Fruit fly (Drosophila melanogaster) whole organism, embryonic: Measurements from ENCODE around the gene pes.

Experiments used
- Ada2b ChIP-seq: fragments of 200-800 bp; sonication (Bioruptor generic); IDR thresholded peaks from 2 replicates; pipeline ENCODE4 v1.3.6; 2022; ENCODE audit warnings: missing biosample characterization, missing genetic modification characterization
- CG1024 ChIP-seq: fragments of 200-800 bp; sonication (Bioruptor generic); IDR thresholded peaks from 2 replicates; pipeline ENCODE4 v1.3.6; 2022; ENCODE audit warnings: missing biosample characterization, missing genetic modification characterization
- CG12071 ChIP-seq: fragments of 200-800 bp; sonication (Bioruptor generic); optimal IDR thresholded peaks from 3 replicates; lab custom pipeline; 2018; ENCODE audit warnings: missing biosample characterization, mild to moderate bottlenecking, missing genetic modification characterization
- CG14667 ChIP-seq: fragments of 200-800 bp; sonication (Bioruptor generic); IDR thresholded peaks from 2 replicates; pipeline ENCODE4 v1.3.6; 2022; ENCODE audit warnings: missing biosample characterization, missing genetic modification characterization
- CG14710 ChIP-seq: fragments of 200-800 bp; sonication (Bioruptor generic); optimal IDR thresholded peaks from 3 replicates; lab custom pipeline; 2019; ENCODE audit warnings: missing biosample characterization, mild to moderate bottlenecking, missing genetic modification characterization, moderate library complexity
- CG14860 ChIP-seq: fragments of 200-800 bp; sonication (Bioruptor generic); IDR thresholded peaks from 3 replicates; pipeline ENCODE4 v1.3.6; 2022; ENCODE audit warnings: missing biosample characterization, missing genetic modification characterization; ENCODE audit not compliant: partially characterized antibody
- CG14965 ChIP-seq: fragments of 200-800 bp; sonication (Bioruptor generic); optimal IDR thresholded peaks from 2 replicates; lab custom pipeline; 2016; ENCODE audit warnings: missing biosample characterization, missing genetic modification characterization, borderline replicate concordance
- CG15269 ChIP-seq: fragments of 200-800 bp; sonication (Bioruptor generic); optimal IDR thresholded peaks from 2 replicates; lab custom pipeline; 2018; ENCODE audit warnings: missing biosample characterization, mild to moderate bottlenecking, missing genetic modification characterization, moderate library complexity
- CG1603 ChIP-seq: fragments of 200-800 bp; sonication (Bioruptor generic); optimal IDR thresholded peaks from 2 replicates; lab custom pipeline; 2019; ENCODE audit warnings: missing biosample characterization, mild to moderate bottlenecking, missing genetic modification characterization, moderate library complexity
- CG17568 ChIP-seq: fragments of 200-800 bp; sonication (Bioruptor generic); optimal IDR thresholded peaks from 2 replicates; lab custom pipeline; 2018; ENCODE audit warnings: missing biosample characterization, mild to moderate bottlenecking, missing genetic modification characterization, moderate library complexity
- CG17829 ChIP-seq: fragments of 200-800 bp; optimal IDR thresholded peaks from 2 replicates; lab custom pipeline; 2019; ENCODE audit warnings: missing biosample characterization, mild to moderate bottlenecking, missing genetic modification characterization, moderate library complexity
- CG18619 ChIP-seq: fragments of 200-800 bp; sonication (Bioruptor generic); optimal IDR thresholded peaks from 3 replicates; lab custom pipeline; 2017; ENCODE audit warnings: missing biosample characterization, mild to moderate bottlenecking, missing genetic modification characterization
- CG2199 ChIP-seq: fragments of 200-800 bp; sonication (Bioruptor generic); IDR thresholded peaks from 3 replicates; pipeline ENCODE4 v1.3.6; 2022; ENCODE audit warnings: missing biosample characterization, missing genetic modification characterization
- CG31365 ChIP-seq: fragments of 200-800 bp; sonication (Bioruptor generic); optimal IDR thresholded peaks from 2 replicates; lab custom pipeline; 2018; ENCODE audit warnings: missing biosample characterization, mild to moderate bottlenecking, missing genetic modification characterization
- CG31441 ChIP-seq: fragments of 200-800 bp; sonication (Bioruptor generic); IDR thresholded peaks from 2 replicates; pipeline ENCODE4 v1.3.6; 2022; ENCODE audit warnings: missing biosample characterization, missing genetic modification characterization
- CG32767 ChIP-seq: fragments of 200-800 bp; sonication (Bioruptor generic); IDR thresholded peaks from 2 replicates; pipeline ENCODE4 v1.3.6; 2022; ENCODE audit warnings: missing biosample characterization, missing genetic modification characterization
- CG3407 ChIP-seq: fragments of 200-800 bp; sonication (Bioruptor generic); optimal IDR thresholded peaks from 2 replicates; lab custom pipeline; 2018; ENCODE audit warnings: missing biosample characterization, mild to moderate bottlenecking, missing genetic modification characterization
- CG3847 ChIP-seq: fragments of 200-800 bp; sonication (Bioruptor generic); IDR thresholded peaks from 2 replicates; pipeline ENCODE4 v1.3.6; 2022; ENCODE audit warnings: missing biosample characterization, missing genetic modification characterization
- CG4820 ChIP-seq: fragments of 200-800 bp; sonication (Bioruptor generic); optimal IDR thresholded peaks from 3 replicates; lab custom pipeline; 2016; ENCODE audit warnings: missing biosample characterization, missing genetic modification characterization
- CG6683 ChIP-seq: fragments of 200-800 bp; sonication (Bioruptor generic); optimal IDR thresholded peaks from 2 replicates; lab custom pipeline; 2017; ENCODE audit warnings: missing biosample characterization, mild to moderate bottlenecking, missing genetic modification characterization, missing genetic modification reagents
- CG7745 ChIP-seq: fragments of 200-800 bp; sonication (Bioruptor generic); optimal IDR thresholded peaks from 2 replicates; lab custom pipeline; 2018; ENCODE audit warnings: missing biosample characterization, mild to moderate bottlenecking, missing genetic modification characterization, moderate library complexity
- CG7786 ChIP-seq: fragments of 200-800 bp; sonication (Bioruptor generic); optimal IDR thresholded peaks from 2 replicates; lab custom pipeline; 2016; ENCODE audit warnings: missing biosample characterization, missing genetic modification characterization
- CG8388 ChIP-seq: fragments of 200-800 bp; sonication (Bioruptor generic); optimal IDR thresholded peaks from 2 replicates; lab custom pipeline; 2019; ENCODE audit warnings: missing biosample characterization, mild to moderate bottlenecking, missing genetic modification characterization, moderate library complexity
- CG9609 ChIP-seq: fragments of 200-800 bp; sonication (Bioruptor generic); optimal IDR thresholded peaks from 3 replicates; lab custom pipeline; 2016; ENCODE audit warnings: missing biosample characterization, missing genetic modification characterization
- CG9817 ChIP-seq: fragments of 200-800 bp; sonication (Bioruptor generic); optimal IDR thresholded peaks from 2 replicates; lab custom pipeline; 2018; ENCODE audit warnings: missing biosample characterization, mild to moderate bottlenecking, missing genetic modification characterization, moderate library complexity
- D ChIP-seq, 2 experiments: fragments of 200-800 bp in 1 of 2; fragments of >200 bp in 1 of 2; sonication (Bioruptor generic) in 1 of 2; optimal IDR thresholded peaks; 2 replicates in 1 of 2; 3 replicates in 1 of 2; lab custom pipeline; 2017; ENCODE audit warnings: mild to moderate bottlenecking in 1 of 2, missing biosample characterization in 1 of 2, missing genetic modification characterization in 1 of 2, missing genetic modification reagents in 1 of 2
- D19A ChIP-seq: fragments of 200-800 bp; optimal IDR thresholded peaks from 3 replicates; lab custom pipeline; 2019; ENCODE audit warnings: missing biosample characterization, mild to moderate bottlenecking, missing genetic modification characterization, moderate library complexity
- Ets97D ChIP-seq: fragments of 200-800 bp; sonication (Bioruptor generic); optimal IDR thresholded peaks from 3 replicates; lab custom pipeline; 2016; ENCODE audit warnings: missing biosample characterization, missing genetic modification characterization
- GATAe ChIP-seq: fragments of 200-800 bp; sonication (Bioruptor generic); conservative IDR thresholded peaks from 2 replicates; pipeline ENCODE4 v1.3.6; 2022; ENCODE audit warnings: missing biosample characterization, missing genetic modification characterization
- HLH3B ChIP-seq: fragments of 200-800 bp; sonication (Bioruptor generic); IDR thresholded peaks from 2 replicates; pipeline ENCODE4 v1.3.6; 2022; ENCODE audit warnings: missing biosample characterization, missing genetic modification characterization
- HLH54F ChIP-seq: fragments of 200-800 bp; sonication (Bioruptor generic); optimal IDR thresholded peaks from 3 replicates; lab custom pipeline; 2016; ENCODE audit warnings: missing biosample characterization, missing genetic modification characterization
- Lpt ChIP-seq: fragments of >200 bp; optimal IDR thresholded peaks from 2 replicates; lab custom pipeline; 2018; ENCODE audit warnings: missing biosample characterization, missing genetic modification characterization
- Mrtf ChIP-seq: fragments of 200-800 bp; sonication (Bioruptor generic); IDR thresholded peaks from 3 replicates; pipeline ENCODE4 v1.3.6; 2022; ENCODE audit warnings: missing biosample characterization, missing genetic modification characterization
- Pdp1 ChIP-seq, 2 experiments: fragments of 200-800 bp; sonication (Bioruptor generic); optimal IDR thresholded peaks; 3 replicates each; lab custom pipeline; 2016; ENCODE audit warnings: missing biosample characterization in 2 of 2, missing genetic modification characterization in 2 of 2, mild to moderate bottlenecking in 1 of 2, moderate library complexity in 1 of 2
- Rx ChIP-seq: fragments of 200-800 bp; sonication (Bioruptor generic); IDR thresholded peaks from 2 replicates; pipeline ENCODE4 v1.3.6; 2022; ENCODE audit warnings: missing biosample characterization, missing genetic modification characterization
- amos ChIP-seq: fragments of 200-800 bp; sonication (Bioruptor generic); IDR thresholded peaks from 2 replicates; pipeline ENCODE4 v1.3.6; 2022; ENCODE audit warnings: missing biosample characterization, missing genetic modification characterization; ENCODE audit not compliant: partially characterized antibody
- chn ChIP-seq: fragments of 200-800 bp; sonication (Bioruptor generic); optimal IDR thresholded peaks from 2 replicates; lab custom pipeline; 2016; ENCODE audit warnings: missing biosample characterization, missing genetic modification characterization
- grau ChIP-seq: fragments of 200-800 bp; optimal IDR thresholded peaks from 3 replicates; lab custom pipeline; 2019; ENCODE audit warnings: missing biosample characterization, mild to moderate bottlenecking, missing genetic modification characterization, moderate library complexity
- her ChIP-seq: fragments of 200-800 bp; sonication (Bioruptor generic); optimal IDR thresholded peaks from 2 replicates; lab custom pipeline; 2016; ENCODE audit warnings: missing biosample characterization, missing genetic modification characterization
- jing ChIP-seq: fragments of 200-800 bp; sonication (Bioruptor generic); optimal IDR thresholded peaks from 2 replicates; lab custom pipeline; 2018; ENCODE audit warnings: missing biosample characterization, mild to moderate bottlenecking, missing genetic modification characterization
- klu ChIP-seq: fragments of 200-800 bp; sonication (Bioruptor generic); IDR thresholded peaks from 2 replicates; pipeline ENCODE4 v1.3.6; 2022; ENCODE audit warnings: missing biosample characterization, missing genetic modification characterization
- mirr ChIP-seq: fragments of 200-800 bp; sonication (Bioruptor generic); optimal IDR thresholded peaks from 3 replicates; lab custom pipeline; 2018; ENCODE audit warnings: missing biosample characterization, mild to moderate bottlenecking, missing genetic modification characterization
- psq ChIP-seq: fragments of 200-800 bp; sonication (Bioruptor generic); optimal IDR thresholded peaks from 2 replicates; lab custom pipeline; 2017; ENCODE audit warnings: missing biosample characterization, missing genetic modification characterization
- pum ChIP-seq: fragments of 200-800 bp; sonication (Bioruptor generic); optimal IDR thresholded peaks from 2 replicates; lab custom pipeline; 2016; ENCODE audit warnings: missing biosample characterization, missing genetic modification characterization
- ranshi ChIP-seq: fragments of 200-800 bp; sonication (Bioruptor generic); IDR thresholded peaks from 2 replicates; pipeline ENCODE4 v1.3.6; 2022; ENCODE audit warnings: missing biosample characterization, missing genetic modification characterization
- scrt ChIP-seq: fragments of 200-800 bp; sonication (Bioruptor generic); optimal IDR thresholded peaks from 2 replicates; lab custom pipeline; 2018; ENCODE audit warnings: missing biosample characterization, mild to moderate bottlenecking, missing genetic modification characterization, moderate library complexity
- slbo ChIP-seq: fragments of 200-800 bp; sonication (Bioruptor generic); IDR thresholded peaks from 2 replicates; pipeline ENCODE4 v1.3.6; 2022; ENCODE audit warnings: missing biosample characterization, missing genetic modification characterization
- unc-4 ChIP-seq: fragments of 200-800 bp; sonication (Bioruptor generic); IDR thresholded peaks from 2 replicates; pipeline ENCODE4 v1.3.6; 2022; ENCODE audit warnings: missing biosample characterization, missing genetic modification characterization; ENCODE audit not compliant: partially characterized antibody
- usp ChIP-seq: fragments of >200 bp; optimal IDR thresholded peaks from 2 replicates; lab custom pipeline; 2017; ENCODE audit warnings: missing biosample characterization, missing genetic modification characterization

pes gene

DNA sequence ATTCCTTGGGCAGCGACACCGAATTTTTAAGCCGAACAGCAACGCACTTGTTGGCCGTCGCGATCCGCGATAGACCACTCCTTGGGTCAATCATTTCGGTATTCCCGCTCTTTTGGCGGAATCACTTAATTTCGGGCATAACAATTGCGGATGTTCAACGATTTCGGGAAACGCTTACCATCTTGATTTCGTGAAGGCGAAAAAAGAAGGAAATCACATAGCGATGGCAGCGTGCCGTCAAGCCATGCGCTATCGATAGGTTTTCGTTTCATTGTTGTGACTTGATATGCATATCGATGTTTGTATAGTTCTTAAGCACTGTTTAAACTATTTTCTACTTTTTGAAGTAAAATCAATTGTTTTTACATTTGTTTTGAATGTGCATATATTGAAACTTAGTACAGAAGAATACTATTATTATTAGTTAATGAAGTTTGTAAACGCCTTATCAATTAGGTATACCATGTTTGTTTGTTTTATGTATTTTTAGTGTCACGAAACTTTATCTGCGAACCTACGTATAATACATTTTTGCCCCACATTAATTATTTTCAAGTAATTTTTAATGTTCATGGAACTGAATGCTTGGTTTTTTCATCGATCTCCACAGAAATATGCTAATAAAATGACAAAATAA lies 48.8 kb upstream of the pes start, which contains the start of gene RpL36A (continued):
- TF ChIP-seq Ada2b (GFP tag; lab: Robert Waterston, UW) (no peak; the same call in 1 of the 2 replicates), Lpt (GFP tag; lab: Kevin White, UChicago) (no peak), Mrtf (peak; percentile 49; the same call in 2 of the 3 replicates), CG31365 (tag; lab: Kevin White, UChicago) (peak; percentile 49), Pdp1 (GFP tag; optimal IDR thresholded peaks at IDR 0.05; lab: Kevin White, UChicago) (no peak), CG32767 (GFP tag; lab: Robert Waterston, UW) (no peak), CG6683 (GFP tag; lab: Kevin White, UChicago) (no peak), D19A (tag; lab: Kevin White, UChicago) (no peak), CG17829 (tag; lab: Kevin White, UChicago) (peak; percentile 10), unc-4 (peak; percentile 73), CG14710 (tag; lab: Kevin White, UChicago) (peak; percentile 64), CG14860 (GFP tag; lab: Robert Waterston, UW) (peak; percentile 81), Ets97D (peak; percentile 98), slbo (GFP tag; lab: Robert Waterston, UW) (peak; percentile 76), CG1024 (no peak), CG18619 (GFP tag; lab: Kevin White, UChicago) (peak; percentile 70), her (GFP tag; lab: Kevin White, UChicago) (peak; percentile 68), CG8388 (peak; percentile 30), HLH54F (GFP tag; lab: Kevin White, UChicago) (peak; percentile 31), mirr (peak; percentile 79), CG31441 (GFP tag; lab: Robert Waterston, UW) (no peak; the same call in none of the 2 replicates), usp (GFP tag; lab: Kevin White, UChicago) (no peak), jing (GFP tag; lab: Kevin White, UChicago) (no peak), scrt (GFP tag; lab: Kevin White, UChicago) (no peak), CG2199 (GFP tag; lab: Robert Waterston, UW) (0 out of 3 replicates have a peak, but pooled peaks have one; percentile 63), chn (GFP tag; lab: Kevin White, UChicago) (peak; percentile 54), CG7745 (peak; percentile 34), grau (tag; lab: Kevin White, UChicago) (peak; percentile 60), CG3847 (GFP tag; lab: Robert Waterston, UW) (peak; percentile 50), CG14965 (no peak), CG4820 (GFP tag; lab: Kevin White, UChicago) (no peak), CG14667 (no peak), CG17568 (GFP tag; lab: Kevin White, UChicago) (no peak), ranshi (peak; percentile 52; the same call in 1 of the 2 replicates), HLH3B (GFP tag; lab: Robert Waterston, UW) (0 out of 2 replicates have a peak, but pooled peaks have one; percentile 36), CG7786 (GFP tag; lab: Kevin White, UChicago) (peak; percentile 35), klu (GFP tag; lab: Robert Waterston, UW) (no peak), CG9609 (peak; percentile 44), GATAe (GFP tag; lab: Robert Waterston, UW) (0 out of 2 replicates have a peak, but pooled peaks have one; percentile 13), CG15269 (tag; lab: Kevin White, UChicago) (no peak), CG3407 (GFP tag; lab: Kevin White, UChicago) (peak; percentile 34), psq (GFP tag; lab: Kevin White, UChicago) (no peak), CG9817 (tag; lab: Kevin White, UChicago) (peak; percentile 57), amos (GFP tag; lab: Robert Waterston, UW) (peak; percentile 97), Rx (GFP tag; lab: Robert Waterston, UW) (no peak), D (optimal IDR thresholded peaks at IDR 0.05; lab: Kevin White, UChicago) (peak; percentile 10), D (GFP tag; optimal IDR thresholded peaks at IDR 0.05; lab: Kevin White, UChicago) (no peak), CG12071 (GFP tag; lab: Kevin White, UChicago) (peak; percentile 75), CG1603 (peak; percentile 82), pum (GFP tag; lab: Kevin White, UChicago) (no peak)
